Fruit fly (Drosophila melanogaster): ENCODE measurements around the gene CG14562.

DNA sequence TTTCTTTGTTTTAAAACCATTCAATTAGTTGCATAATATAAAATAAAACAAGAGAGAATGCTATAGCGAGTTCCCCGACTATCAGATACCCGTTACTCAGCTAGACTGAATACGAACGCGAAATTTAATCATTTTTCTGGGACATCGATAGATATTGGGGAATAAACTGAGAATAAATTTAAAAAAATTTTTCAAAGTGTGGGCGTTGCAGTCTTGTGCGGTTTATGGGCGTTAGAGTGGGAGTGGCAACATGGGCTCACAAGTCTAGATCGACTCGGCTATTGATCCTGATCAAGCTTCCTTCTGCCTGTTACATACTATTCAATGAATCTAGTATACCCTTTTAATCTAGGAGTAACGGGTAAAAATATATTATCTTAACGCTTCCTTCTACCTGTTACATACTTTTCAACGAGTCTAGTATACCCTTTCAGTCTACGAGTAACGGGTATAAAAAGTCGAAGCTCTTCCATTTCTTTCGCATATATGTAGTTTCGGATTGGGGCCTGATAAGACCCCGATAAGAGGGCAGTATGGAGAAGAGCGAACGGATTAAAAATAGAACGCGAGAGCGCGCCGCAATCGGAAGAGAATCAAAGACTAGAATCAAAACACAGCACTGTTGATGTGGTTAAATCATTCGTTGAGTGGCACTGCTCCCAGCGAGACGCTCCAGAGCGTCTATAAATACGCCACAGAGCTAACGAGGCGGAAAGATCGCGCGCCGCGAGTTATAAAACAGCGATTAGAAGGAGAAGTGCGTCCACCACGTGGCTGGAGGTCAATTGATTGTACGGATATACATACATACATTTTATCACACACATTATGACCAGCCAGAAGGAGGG lies 12.7 kb downstream of the CG14562 start, which contains the start of gene CG7458:
- TF ChIP-seq Gug (GFP tag; IDR thresholded peaks at IDR 0.05): peak; percentile 21; the same call in 1 of the 4 replicates
- TF ChIP-seq org-1 (GFP tag; optimal IDR thresholded peaks at IDR 0.05): no peak
- no peak for TF ChIP-seq nerfin-1 (tag; optimal IDR thresholded peaks at IDR 0.05)

All from whole organism, embryonic.